Worm (Caenorhabditis elegans) whole organism, mixed stage, embryonic: ENCODE results near the gene Y37H2A.7.

ENCODE experiments used
- ceh-83 ChIP-seq: fragments of 200-800 bp; sonication (Bioruptor generic); optimal IDR thresholded peaks from 2 replicates; lab custom pipeline; 2018; ENCODE audit warnings: mild to moderate bottlenecking, missing genetic modification characterization, missing compliant biosample characterization
- ces-1 ChIP-seq: fragments of 150-350 bp; optimal IDR thresholded peaks from 2 replicates; lab custom pipeline; 2014; ENCODE audit warnings: missing biosample characterization, missing genetic modification reagents, missing genetic modification characterization
- lin-13 ChIP-seq: fragments of 150-350 bp; optimal IDR thresholded peaks from 2 replicates; lab custom pipeline; 2014; ENCODE audit warnings: missing biosample characterization, missing genetic modification characterization
- mab-5 ChIP-seq: fragments of 150-350 bp; optimal IDR thresholded peaks from 2 replicates; lab custom pipeline; 2014; ENCODE audit warnings: missing biosample characterization, missing genetic modification characterization
- mep-1 ChIP-seq: fragments of 150-350 bp; optimal IDR thresholded peaks from 2 replicates; lab custom pipeline; 2017; ENCODE audit warnings: missing biosample characterization, missing genetic modification reagents, missing genetic modification characterization, inconsistent platforms
- nhr-2 ChIP-seq: fragments of 150-350 bp; optimal IDR thresholded peaks from 2 replicates; lab custom pipeline; 2014; ENCODE audit warnings: missing biosample characterization, missing genetic modification characterization
- pha-4 ChIP-seq: fragments of 150-350 bp; optimal IDR thresholded peaks from 2 replicates; lab custom pipeline; 2018; ENCODE audit warnings: missing biosample characterization, missing genetic modification reagents, missing genetic modification characterization
- snpc-4 ChIP-seq: fragments of 150-350 bp; optimal IDR thresholded peaks from 2 replicates; lab custom pipeline; 2014; ENCODE audit warnings: missing biosample characterization, missing genetic modification characterization
- unc-39 ChIP-seq: fragments of 150-350 bp; optimal IDR thresholded peaks from 2 replicates; lab custom pipeline; 2014; ENCODE audit warnings: missing biosample characterization, missing genetic modification characterization
- unc-62 ChIP-seq: fragments of 150-350 bp; optimal IDR thresholded peaks from 2 replicates; lab custom pipeline; 2014; ENCODE audit warnings: missing biosample characterization, missing genetic modification reagents, missing genetic modification characterization

DNA sequence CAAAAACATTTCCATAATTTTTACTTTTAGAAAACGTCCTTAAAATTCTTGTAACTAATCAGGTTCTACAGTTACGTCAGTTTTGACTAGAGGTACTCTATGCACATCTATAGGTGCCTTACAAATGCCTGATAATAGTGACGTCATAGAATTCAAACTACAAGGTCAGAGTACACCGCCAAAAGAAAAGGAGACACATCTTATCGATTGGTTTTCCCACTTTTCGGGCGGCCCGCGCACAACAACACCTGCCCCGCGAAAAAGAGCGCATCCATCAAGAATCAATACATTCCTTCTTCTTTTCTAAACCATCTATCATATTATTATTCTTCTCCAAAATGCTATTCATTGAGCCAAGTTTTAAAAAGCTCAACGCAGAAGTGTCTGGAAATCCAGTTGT lies 45.4 kb upstream of the Y37H2A.7 start, which contains the start of gene C31G12.1:
- TF ChIP-seq unc-39 (tag; lab: Kevin White, UChicago): no peak
- no peak for TF ChIP-seq pha-4
- TF ChIP-seq ceh-83: no peak
- no peak for TF ChIP-seq nhr-2
- no peak for TF ChIP-seq unc-62 (GFP tag; lab: Kevin White, UChicago)
- no peak for TF ChIP-seq ces-1 (GFP tag; lab: Kevin White, UChicago)
- no peak for TF ChIP-seq snpc-4 (tag; lab: Kevin White, UChicago)
- TF ChIP-seq mep-1 (tag; lab: Kevin White, UChicago): no peak
- no peak for TF ChIP-seq mab-5 (tag; lab: Kevin White, UChicago)
- TF ChIP-seq lin-13 (tag; lab: Kevin White, UChicago): no peak
